Worm (Caenorhabditis elegans) whole organism, midembryonic: ENCODE results near the gene C06G4.6.

ENCODE experiments used
- T22C8.4 ChIP-seq: fragments of 200-800 bp; sonication (Bioruptor generic); IDR thresholded peaks from 2 replicates; pipeline ENCODE4 v1.3.6; 2022; ENCODE audit warnings: missing genetic modification characterization, missing compliant biosample characterization
- flt-1 ChIP-seq: fragments of 200-800 bp; sonication (Bioruptor generic); IDR thresholded peaks from 2 replicates; pipeline ENCODE4 v1.3.6; 2022; ENCODE audit warnings: missing genetic modification characterization, missing compliant biosample characterization
- klf-2 ChIP-seq: fragments of 200-800 bp; sonication (Bioruptor generic); conservative IDR thresholded peaks from 2 replicates; pipeline ENCODE4 v1.3.6; 2022; ENCODE audit warnings: missing genetic modification reagents, missing genetic modification characterization, missing compliant biosample characterization
- med-1 ChIP-seq: sonication (generic microtip); optimal IDR thresholded peaks from 2 replicates; lab custom pipeline; 2017; ENCODE audit warnings: missing genetic modification characterization, mild to moderate bottlenecking, missing compliant biosample characterization, antibody characterized with exemption, missing genetic modification reagents; ENCODE audit not compliant: insufficient read depth
- tab-1 ChIP-seq: fragments of 200-800 bp; sonication (Bioruptor generic); IDR thresholded peaks from 2 replicates; pipeline ENCODE4 v1.3.6; 2022; ENCODE audit warnings: missing genetic modification characterization, missing compliant biosample characterization
- ztf-23 ChIP-seq: fragments of 200-800 bp; sonication (Bioruptor generic); IDR thresholded peaks from 2 replicates; pipeline ENCODE4 v1.3.6; 2022; ENCODE audit warnings: missing genetic modification reagents, missing genetic modification characterization, missing compliant biosample characterization
- ztf-29 ChIP-seq: fragments of 200-800 bp; sonication (Bioruptor generic); IDR thresholded peaks from 2 replicates; pipeline ENCODE4 v1.3.6; 2022; ENCODE audit warnings: missing genetic modification reagents, missing genetic modification characterization, missing compliant biosample characterization

ce11 chrIII:7973201-7973767, 30.9 kb upstream of the C06G4.6 start, which contains the start of the genes eef-1B.1 and aco-2:
- TF ChIP-seq flt-1 (GFP tag; lab: Robert Waterston, UW) (no peak), ztf-29 (GFP tag; lab: Robert Waterston, UW) (no peak), T22C8.4 (GFP tag; lab: Robert Waterston, UW) (no peak), tab-1 (GFP tag; lab: Robert Waterston, UW) (no peak), ztf-23 (no peak), med-1 (GFP tag; lab: Kevin White, UChicago) (no peak), klf-2 (GFP tag; lab: Robert Waterston, UW) (no peak)
